Worm (Caenorhabditis elegans) whole organism, early embryonic: Measurements from ENCODE around the gene frk-1.
"Not testable (repeated sequence)": the region's sequence is repeated elsewhere in the genome, so short reads cannot be mapped to it uniquely, and the experiment has no call there.

Experiments used
- B0310.2 ChIP-seq: sonication (generic microtip); optimal IDR thresholded peaks from 2 replicates; lab custom pipeline; 2016; ENCODE audit warnings: mild to moderate bottlenecking, missing genetic modification characterization, missing compliant biosample characterization
- F13C5.2 ChIP-seq: sonication (generic microtip); optimal IDR thresholded peaks from 2 replicates; lab custom pipeline; 2017; ENCODE audit warnings: mild to moderate bottlenecking, missing genetic modification characterization, inconsistent platforms, missing compliant biosample characterization
- aly-1 ChIP-seq: sonication (generic microtip); optimal IDR thresholded peaks from 2 replicates; lab custom pipeline; 2016; ENCODE audit warnings: missing genetic modification characterization, missing compliant biosample characterization
- ama-1 ChIP-seq: fragments of 150-350 bp; optimal IDR thresholded peaks from 2 replicates; lab custom pipeline; 2014
- ceh-13 ChIP-seq: fragments of 200-800 bp; sonication (Bioruptor generic); optimal IDR thresholded peaks from 2 replicates; lab custom pipeline; 2018; ENCODE audit warnings: mild to moderate bottlenecking, missing genetic modification characterization, missing compliant biosample characterization
- ceh-36 ChIP-seq: sonication (generic microtip); optimal IDR thresholded peaks from 2 replicates; lab custom pipeline; 2016; ENCODE audit warnings: missing genetic modification characterization, inconsistent platforms, missing compliant biosample characterization
- ets-7 ChIP-seq: sonication (generic microtip); optimal IDR thresholded peaks from 2 replicates; lab custom pipeline; 2016; ENCODE audit warnings: missing genotype, missing genetic modification characterization, missing compliant biosample characterization
- flt-1 ChIP-seq: fragments of 200-800 bp; sonication (Bioruptor generic); IDR thresholded peaks from 2 replicates; pipeline ENCODE4 v1.3.6; 2022; ENCODE audit warnings: missing genetic modification characterization, missing compliant biosample characterization
- hmbx-1 ChIP-seq: sonication (generic microtip); optimal IDR thresholded peaks from 2 replicates; lab custom pipeline; 2016; ENCODE audit warnings: mild to moderate bottlenecking, missing genetic modification characterization, missing compliant biosample characterization
- hmg-4 ChIP-seq: fragments of 200-800 bp; sonication (Bioruptor generic); optimal IDR thresholded peaks from 2 replicates; lab custom pipeline; 2018; ENCODE audit warnings: mild to moderate bottlenecking, missing genetic modification characterization, missing compliant biosample characterization
- hnd-1 ChIP-seq: sonication (generic microtip); optimal IDR thresholded peaks from 2 replicates; lab custom pipeline; 2016; ENCODE audit warnings: missing genetic modification characterization, missing compliant biosample characterization
- pes-1 ChIP-seq: fragments of 200-800 bp; sonication (Bioruptor generic); IDR thresholded peaks from 2 replicates; pipeline ENCODE4 v1.3.6; 2022; ENCODE audit warnings: missing genetic modification reagents, missing genetic modification characterization, missing compliant biosample characterization
- scrt-1 ChIP-seq: fragments of 200-800 bp; sonication (Bioruptor generic); IDR thresholded peaks from 2 replicates; pipeline ENCODE4 v1.3.6; 2022; ENCODE audit warnings: missing genetic modification characterization, missing compliant biosample characterization
- sea-1 ChIP-seq: fragments of 200-800 bp; sonication (Bioruptor generic); conservative IDR thresholded peaks from 2 replicates; pipeline ENCODE4 v1.3.6; 2022; ENCODE audit warnings: missing genetic modification characterization, missing compliant biosample characterization
- tbx-11 ChIP-seq: fragments of 200-800 bp; sonication (Bioruptor generic); IDR thresholded peaks from 2 replicates; pipeline ENCODE4 v1.3.6; 2022; ENCODE audit warnings: missing genetic modification characterization, missing compliant biosample characterization
- tbx-37 ChIP-seq: fragments of 200-800 bp; sonication (Bioruptor generic); conservative IDR thresholded peaks from 2 replicates; pipeline ENCODE4 v1.3.6; 2022; ENCODE audit warnings: missing genetic modification reagents, missing genetic modification characterization, missing compliant biosample characterization
- tra-4 ChIP-seq: sonication (generic microtip); optimal IDR thresholded peaks from 2 replicates; lab custom pipeline; 2017; ENCODE audit warnings: missing genetic modification characterization, missing compliant biosample characterization

The frk-1 gene

DNA sequence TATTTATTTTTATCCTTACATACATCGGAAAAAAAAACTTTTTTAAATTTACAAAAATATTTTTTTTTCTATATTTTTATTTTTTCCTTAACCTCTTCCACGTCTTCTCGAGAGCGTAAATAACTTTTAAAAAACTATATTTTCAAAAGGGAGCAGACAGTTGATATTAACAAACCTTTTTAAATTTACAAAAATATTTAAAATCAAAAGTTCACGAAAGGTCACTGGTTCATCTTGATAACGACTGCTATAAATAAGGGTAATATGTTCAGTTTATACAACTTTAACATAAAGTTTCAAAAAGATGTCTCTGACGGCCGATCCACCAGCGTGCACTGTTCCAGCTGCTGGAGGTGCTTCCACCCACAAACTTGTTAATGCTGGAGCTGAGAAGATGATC, 14.2 kb upstream of the frk-1 start, which contains the start of the genes F44D12.16 and msd-2:
F44D12.16 (plus strand) TSS at position 301 of the 400 bp plus-strand sequence.
msd-2 (plus strand) TSS at position 305 of the 400 bp plus-strand sequence.
- not testable (repeated sequence) for TF ChIP-seq F13C5.2 (tag; lab: Kevin White, UChicago); scrt-1 (GFP tag; lab: Robert Waterston, UW); ceh-13 (GFP tag; lab: Kevin White, UChicago)

DNA sequence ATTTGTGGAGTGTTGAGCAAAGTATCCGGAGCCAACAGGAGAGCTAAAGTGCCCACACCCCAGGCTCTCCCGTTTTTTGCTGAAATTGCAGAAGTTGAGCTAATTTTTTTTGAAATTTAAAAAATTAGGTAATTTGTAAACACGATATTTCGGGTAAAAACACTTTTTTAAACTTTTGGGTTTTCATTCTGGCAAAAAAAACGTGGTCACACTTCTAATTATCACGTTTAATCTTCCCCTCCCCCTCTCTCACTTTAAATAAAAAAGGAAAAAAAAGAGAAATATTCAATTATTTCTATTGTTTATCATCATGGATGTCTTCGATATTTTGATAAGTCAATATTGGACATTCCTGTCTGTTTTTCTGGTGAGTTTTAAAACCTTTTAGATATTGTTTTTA, 9.9 kb upstream of the frk-1 start, which contains the start of gene F44D12.6:
F44D12.6 (plus strand) TSS at position 301 of the 400 bp plus-strand sequence.
- TF ChIP-seq tbx-37 (no peak), ama-1 (lab: Kevin White, UChicago) (no peak), F13C5.2 (tag; lab: Kevin White, UChicago) (no peak), sea-1 (GFP tag; lab: Robert Waterston, UW) (no peak), tra-4 (tag; lab: Kevin White, UChicago) (no peak), hmbx-1 (tag; lab: Kevin White, UChicago) (no peak), B0310.2 (tag; lab: Kevin White, UChicago) (no peak), ets-7 (tag; lab: Kevin White, UChicago) (no peak), pes-1 (GFP tag; lab: Robert Waterston, UW) (no peak), ceh-13 (GFP tag; lab: Kevin White, UChicago) (no peak), flt-1 (GFP tag; lab: Robert Waterston, UW) (no peak), hnd-1 (tag; lab: Kevin White, UChicago) (no peak), hmg-4 (GFP tag; lab: Kevin White, UChicago) (no peak), scrt-1 (GFP tag; lab: Robert Waterston, UW) (no peak), aly-1 (tag; lab: Kevin White, UChicago) (no peak), tbx-11 (GFP tag; lab: Robert Waterston, UW) (no peak), ceh-36 (tag; lab: Kevin White, UChicago) (no peak)

ce11 chrIV:10036966-10037365, 6.0 kb upstream of the frk-1 start, which contains the start of gene F44D12.10:
F44D12.10 (minus strand) TSS chrIV:10037066.
- no peak for TF ChIP-seq scrt-1 (GFP tag; lab: Robert Waterston, UW)
- no peak for TF ChIP-seq pes-1 (GFP tag; lab: Robert Waterston, UW)
- TF ChIP-seq hmg-4 (GFP tag; lab: Kevin White, UChicago), result no peak
- no peak for TF ChIP-seq F13C5.2 (tag; lab: Kevin White, UChicago)
- TF ChIP-seq flt-1 (GFP tag; lab: Robert Waterston, UW), result no peak
- no peak for TF ChIP-seq B0310.2 (tag; lab: Kevin White, UChicago)
- TF ChIP-seq aly-1 (tag; lab: Kevin White, UChicago), result no peak
- no peak for TF ChIP-seq hmbx-1 (tag; lab: Kevin White, UChicago)
- TF ChIP-seq tra-4 (tag; lab: Kevin White, UChicago), result no peak
- TF ChIP-seq ama-1 (lab: Kevin White, UChicago), result no peak
- TF ChIP-seq tbx-11 (GFP tag; lab: Robert Waterston, UW), result no peak
- no peak for TF ChIP-seq sea-1 (GFP tag; lab: Robert Waterston, UW)
- no peak for TF ChIP-seq ceh-13 (GFP tag; lab: Kevin White, UChicago)
- no peak for TF ChIP-seq tbx-37

DNA sequence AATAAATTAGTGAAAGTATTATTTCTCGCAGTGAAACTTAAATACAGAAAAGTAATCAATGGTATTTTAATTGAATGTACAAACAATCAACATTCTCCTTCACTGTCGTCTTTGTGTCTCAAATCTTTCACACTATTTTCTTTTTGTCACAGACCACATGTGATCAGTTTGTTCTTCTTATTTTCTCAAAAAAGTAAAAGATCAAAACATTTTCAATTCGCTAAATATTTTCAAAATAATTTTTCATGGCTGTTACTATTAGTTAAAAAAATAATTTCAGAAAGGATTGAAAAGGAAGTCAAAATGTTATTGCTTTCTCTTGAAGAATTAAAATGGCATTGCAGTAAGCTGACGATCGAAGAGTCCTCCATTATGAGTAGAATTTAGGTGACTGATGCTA, 2.2 kb upstream of the frk-1 start, which contains the start of gene dhs-31:
dhs-31 (minus strand) TSS at position 101 of the 400 bp plus-strand sequence.
- TF ChIP-seq ama-1 (lab: Kevin White, UChicago), result no peak
- no peak for TF ChIP-seq aly-1 (tag; lab: Kevin White, UChicago)
- TF ChIP-seq B0310.2 (tag; lab: Kevin White, UChicago), result no peak
- TF ChIP-seq sea-1 (GFP tag; lab: Robert Waterston, UW), result no peak
- no peak for TF ChIP-seq ceh-36 (tag; lab: Kevin White, UChicago)
- TF ChIP-seq hmg-4 (GFP tag; lab: Kevin White, UChicago), result no peak
- TF ChIP-seq scrt-1 (GFP tag; lab: Robert Waterston, UW), result no peak
- TF ChIP-seq ceh-13 (GFP tag; lab: Kevin White, UChicago), result no peak
- no peak for TF ChIP-seq ets-7 (tag; lab: Kevin White, UChicago)
- no peak for TF ChIP-seq F13C5.2 (tag; lab: Kevin White, UChicago)
- no peak for TF ChIP-seq tbx-37
- no peak for TF ChIP-seq pes-1 (GFP tag; lab: Robert Waterston, UW)

DNA sequence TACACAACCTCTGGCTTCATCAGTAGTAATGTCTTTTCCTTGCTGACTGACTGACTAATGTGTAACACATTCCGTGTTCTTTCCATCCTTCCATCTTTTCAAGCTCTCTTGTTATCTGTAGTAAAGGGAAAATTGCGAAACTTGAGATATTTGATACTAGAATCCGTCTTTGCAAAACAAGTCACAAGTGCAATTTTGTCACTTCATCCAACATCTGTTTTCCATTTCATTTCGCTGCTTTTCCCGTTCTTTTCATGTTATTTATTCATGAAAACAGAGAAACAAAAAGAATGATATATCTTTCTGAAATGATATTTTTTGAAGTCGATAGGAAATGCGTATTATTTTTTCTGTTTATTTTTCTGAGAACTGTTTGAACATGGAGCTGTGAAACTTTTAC, 3.0 kb downstream of the frk-1 start:
- TF ChIP-seq B0310.2 (tag; lab: Kevin White, UChicago), result no peak
- no peak for TF ChIP-seq ceh-36 (tag; lab: Kevin White, UChicago)
- no peak for TF ChIP-seq hmg-4 (GFP tag; lab: Kevin White, UChicago)
- TF ChIP-seq pes-1 (GFP tag; lab: Robert Waterston, UW), result no peak
- TF ChIP-seq hnd-1 (tag; lab: Kevin White, UChicago), result no peak
- TF ChIP-seq tbx-11 (GFP tag; lab: Robert Waterston, UW), result no peak
- no peak for TF ChIP-seq flt-1 (GFP tag; lab: Robert Waterston, UW)
- TF ChIP-seq aly-1 (tag; lab: Kevin White, UChicago), result no peak
- no peak for TF ChIP-seq tbx-37
- no peak for TF ChIP-seq ets-7 (tag; lab: Kevin White, UChicago)
- TF ChIP-seq sea-1 (GFP tag; lab: Robert Waterston, UW), result no peak
- no peak for TF ChIP-seq ama-1 (lab: Kevin White, UChicago)
- no peak for TF ChIP-seq ceh-13 (GFP tag; lab: Kevin White, UChicago)
- no peak for TF ChIP-seq F13C5.2 (tag; lab: Kevin White, UChicago)

DNA sequence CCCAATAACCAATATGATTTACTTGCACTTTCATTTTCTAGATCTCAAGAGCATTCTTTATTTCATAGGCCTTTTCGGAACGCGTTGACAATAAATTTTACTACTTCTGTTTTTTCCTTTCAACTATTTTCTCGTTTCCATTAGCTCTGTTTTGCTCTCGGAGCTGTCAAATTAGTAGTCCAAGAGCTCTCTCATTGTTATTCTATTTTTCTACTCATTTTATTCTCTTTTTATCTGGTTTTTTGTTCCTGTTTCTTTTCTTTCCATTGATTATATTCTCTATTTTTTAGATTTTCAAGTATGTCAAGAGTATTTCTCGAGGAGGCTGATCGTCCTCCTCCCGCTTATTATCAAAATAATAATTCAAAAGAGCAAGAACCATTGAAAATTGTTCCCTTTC, 4.1 kb downstream of the frk-1 start, which contains the start of gene T04B2.3:
T04B2.3 (plus strand) TSS at position 301 of the 400 bp plus-strand sequence.
- TF ChIP-seq hmbx-1 (tag; lab: Kevin White, UChicago) (no peak), pes-1 (GFP tag; lab: Robert Waterston, UW) (no peak), ceh-13 (GFP tag; lab: Kevin White, UChicago) (no peak), hmg-4 (GFP tag; lab: Kevin White, UChicago) (no peak), ets-7 (tag; lab: Kevin White, UChicago) (no peak), tra-4 (tag; lab: Kevin White, UChicago) (no peak), hnd-1 (tag; lab: Kevin White, UChicago) (no peak), tbx-37 (no peak), B0310.2 (tag; lab: Kevin White, UChicago) (no peak), flt-1 (GFP tag; lab: Robert Waterston, UW) (no peak), ceh-36 (tag; lab: Kevin White, UChicago) (no peak), sea-1 (GFP tag; lab: Robert Waterston, UW) (no peak)
